Fruit fly (Drosophila melanogaster): Measurements from ENCODE around the gene AttD.
A peak's percentile ranks its signal among the peaks of the same experiment; 100 is the strongest.

AttD gene

DNA sequence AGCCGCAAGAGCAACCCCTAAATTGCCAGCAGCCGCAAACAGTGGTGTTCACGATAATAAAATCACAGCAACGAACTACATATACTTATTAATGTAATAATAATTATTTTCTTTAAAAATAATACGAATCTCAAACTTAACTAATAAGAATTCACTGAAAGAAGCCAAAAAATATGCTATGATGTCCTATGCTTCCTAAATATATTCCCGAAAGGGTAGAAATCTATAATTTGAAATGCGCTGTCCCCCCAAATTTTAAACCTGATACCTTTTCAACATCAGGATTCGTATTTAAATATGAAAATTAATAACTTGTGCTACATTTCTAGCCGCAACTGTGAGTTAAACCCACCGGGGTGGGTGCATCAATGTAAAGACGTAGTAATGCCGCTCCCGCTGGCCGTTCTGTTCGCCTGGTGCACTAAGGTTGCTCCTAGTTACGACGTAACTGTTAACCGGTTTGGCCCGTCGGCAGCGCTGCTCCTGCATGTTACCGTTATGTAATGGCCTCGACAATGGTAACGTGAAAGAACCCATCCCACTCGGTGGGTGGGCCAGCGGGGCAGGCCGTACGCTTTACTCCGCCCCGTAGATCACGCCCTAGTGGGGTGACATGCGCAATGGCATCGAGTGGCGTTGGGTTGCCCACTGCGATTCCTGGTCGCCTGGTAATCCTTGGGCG lies 20.7 kb upstream of the AttD start (continued):
- TF ChIP-seq gce (GFP tag; IDR thresholded peaks at IDR 0.05) (no peak), vvl (GFP tag; IDR thresholded peaks at IDR 0.05) (peak; percentile 65), esg (GFP tag; conservative IDR thresholded peaks at IDR 0.05) (peak; percentile 46), Dek (tag; optimal IDR thresholded peaks at IDR 0.05) (peak; percentile 69), Bgb (GFP tag; IDR thresholded peaks at IDR 0.05; ENCODE audit: partially characterized antibody) (peak; percentile 55; the same call in 1 of the 2 replicates), MTF-1 (GFP tag; optimal IDR thresholded peaks at IDR 0.05; ENCODE audit: borderline replicate concordance) (peak; percentile 57), CG14860 (GFP tag; IDR thresholded peaks at IDR 0.05; ENCODE audit: partially characterized antibody) (0 out of 3 replicates have a peak, but pooled peaks have one; percentile 30), sens (GFP tag) (peak; percentile 90), usp (GFP tag; optimal IDR thresholded peaks at IDR 0.05) (no peak), CG1529 (GFP tag; optimal IDR thresholded peaks at IDR 0.05) (peak; percentile 77), CG8944 (GFP tag; optimal IDR thresholded peaks at IDR 0.05) (peak; percentile 29), hkb (optimal IDR thresholded peaks at IDR 0.05) (no peak), hkb (GFP tag; IDR thresholded peaks at IDR 0.05) (peak; percentile 62), tll (GFP tag; optimal IDR thresholded peaks at IDR 0.05) (no peak), D19B (GFP tag; optimal IDR thresholded peaks at IDR 0.05) (peak; percentile 70), exex (tag; optimal IDR thresholded peaks at IDR 0.05) (peak; percentile 32), CG10321 (GFP tag; IDR thresholded peaks at IDR 0.05) (no peak), Sry-β (GFP tag; optimal IDR thresholded peaks at IDR 0.05) (no peak), Lim3 (GFP tag; IDR thresholded peaks at IDR 0.05) (no peak), CG10147 (GFP tag; optimal IDR thresholded peaks at IDR 0.05) (peak; percentile 87), ems (GFP tag; optimal IDR thresholded peaks at IDR 0.05) (peak; percentile 24), CG9727 (GFP tag; optimal IDR thresholded peaks at IDR 0.05) (peak; percentile 96), CG6813 (GFP tag; optimal IDR thresholded peaks at IDR 0.05) (peak; percentile 88), Kr (GFP tag; optimal IDR thresholded peaks at IDR 0.05) (peak; percentile 100), sr (GFP tag; IDR thresholded peaks at IDR 0.05) (no peak), kay (GFP tag; optimal IDR thresholded peaks at IDR 0.05) (peak; percentile 36), emc (GFP tag; optimal IDR thresholded peaks at IDR 0.05) (no peak), ATbp (GFP tag; optimal IDR thresholded peaks at IDR 0.05) (peak; percentile 79), psq (GFP tag; optimal IDR thresholded peaks at IDR 0.05) (peak; percentile 18), CG3726 (GFP tag; IDR thresholded peaks at IDR 0.05) (peak; percentile 18; the same call in 1 of the 3 replicates), ro (GFP tag; IDR thresholded peaks at IDR 0.05) (peak; percentile 34; the same call in 1 of the 2 replicates), CG10654 (GFP tag; optimal IDR thresholded peaks at IDR 0.05) (peak; percentile 59), Ssrp (tag; optimal IDR thresholded peaks at IDR 0.05) (peak; percentile 88), CG4424 (GFP tag; optimal IDR thresholded peaks at IDR 0.05) (peak; percentile 82), HmgZ (tag; optimal IDR thresholded peaks at IDR 0.05) (no peak), CG31224 (GFP tag; IDR thresholded peaks at IDR 0.05) (peak; percentile 98), row (GFP tag; IDR thresholded peaks at IDR 0.05) (peak; percentile 84), gcm2 (GFP tag; optimal IDR thresholded peaks at IDR 0.05) (peak; percentile 29), btn (GFP tag; optimal IDR thresholded peaks at IDR 0.05) (no peak), CG2678 (tag; optimal IDR thresholded peaks at IDR 0.05) (peak; percentile 94), CG2202 (tag; optimal IDR thresholded peaks at IDR 0.05) (peak; percentile 82), stc (GFP tag; IDR thresholded peaks at IDR 0.05) (peak; percentile 56), bcd (GFP tag; optimal IDR thresholded peaks at IDR 0.05) (peak; percentile 82), abd-A (tag; optimal IDR thresholded peaks at IDR 0.05) (peak; percentile 66), CG4854 (GFP tag; optimal IDR thresholded peaks at IDR 0.05) (no peak), gro (GFP tag; optimal IDR thresholded peaks at IDR 0.05) (no peak), croc (GFP tag; conservative IDR thresholded peaks at IDR 0.05) (peak; percentile 82), CG15601 (tag; optimal IDR thresholded peaks at IDR 0.05) (peak; percentile 82), CG8924 (tag; optimal IDR thresholded peaks at IDR 0.05) (peak; percentile 94), sob (GFP tag; IDR thresholded peaks at IDR 0.05) (peak; percentile 34; the same call in 1 of the 2 replicates)
